Worm (Caenorhabditis elegans): ENCODE results near the gene cyn-17.
A peak's percentile ranks its signal among the peaks of the same experiment; 100 is the strongest.

Gene cyn-17

DNA sequence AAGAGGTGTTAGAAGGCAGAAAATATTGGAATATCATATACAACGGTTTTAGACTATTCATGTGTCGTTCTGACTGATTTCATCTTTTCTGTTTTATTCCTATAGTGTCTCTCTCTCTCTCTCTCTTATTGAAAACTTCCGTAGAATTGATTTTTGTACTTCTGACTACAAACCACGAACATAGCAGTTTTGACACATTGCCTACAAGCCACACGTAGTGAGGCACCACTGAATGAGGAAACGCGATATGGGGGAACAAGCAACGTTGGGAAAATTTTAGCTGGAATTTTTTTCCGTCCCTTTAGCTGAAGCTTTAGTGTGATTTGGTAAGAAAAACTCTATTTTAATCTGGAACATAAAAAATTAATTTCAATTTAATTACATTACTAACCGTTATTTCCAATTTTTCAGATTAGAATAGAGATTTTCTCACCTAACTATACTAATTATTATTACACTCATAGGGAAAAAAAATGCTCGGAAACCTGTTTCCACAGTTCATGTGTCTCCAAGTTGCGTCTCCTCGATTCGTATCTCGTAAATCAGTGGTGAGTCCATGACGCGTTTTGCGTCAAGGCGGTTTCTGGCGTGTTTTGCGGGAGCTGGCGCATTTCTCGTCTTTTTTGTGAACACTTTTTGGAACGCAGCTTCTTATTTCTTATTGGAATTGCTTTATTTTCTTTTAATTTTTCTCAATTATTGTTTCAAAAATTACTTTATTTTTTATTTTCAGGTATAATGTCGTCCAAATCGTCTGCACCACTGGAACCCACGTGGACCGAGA is 8.8 kb upstream of the cyn-17 start, which contains the start of the genes nhr-142 and F44E7.9 (continued):
- TF ChIP-seq nhr-6 (tag; optimal IDR thresholded peaks at IDR 0.05) (peak; percentile 91), ZK337.2 (GFP tag; IDR thresholded peaks at IDR 0.05) (peak; percentile 39; the same call in 1 of the 2 replicates), pha-4 (GFP tag; IDR thresholded peaks at IDR 0.05) (peak; percentile 71), pha-4 (tag; optimal IDR thresholded peaks at IDR 0.05) (no peak), dmd-9 (GFP tag; IDR thresholded peaks at IDR 0.05) (peak; percentile 70; the same call in 1 of the 2 replicates), vab-7 (GFP tag; IDR thresholded peaks at IDR 0.05) (peak; percentile 44; the same call in 1 of the 2 replicates), sdz-12 (GFP tag; optimal IDR thresholded peaks at IDR 0.05) (no peak), php-3 (GFP tag; IDR thresholded peaks at IDR 0.05) (no peak), zip-2 (tag; optimal IDR thresholded peaks at IDR 0.05) (peak; percentile 14), F26F4.8 (GFP tag; conservative IDR thresholded peaks at IDR 0.05) (no peak), lsy-2 (tag; optimal IDR thresholded peaks at IDR 0.05) (peak; percentile 33 to 89), zip-11 (GFP tag; IDR thresholded peaks at IDR 0.05) (no peak), mdl-1 (tag; optimal IDR thresholded peaks at IDR 0.05) (peak in 1 of 2 experiments; percentile 32), zag-1 (tag; optimal IDR thresholded peaks at IDR 0.05) (no peak), lin-29 (GFP tag; IDR thresholded peaks at IDR 0.05) (0 out of 2 replicates have a peak, but pooled peaks have one; percentile 52), mes-2 (tag; optimal IDR thresholded peaks at IDR 0.05; ENCODE audit: poor library complexity, severe bottlenecking) (peak; percentile 95), lin-38 (GFP tag; IDR thresholded peaks at IDR 0.05) (peak; percentile 87), egl-43 (GFP tag; IDR thresholded peaks at IDR 0.05) (0 out of 2 replicates have a peak, but pooled peaks have one; percentile 12), madf-5 (GFP tag; IDR thresholded peaks at IDR 0.05) (no peak), zfp-3 (GFP tag; conservative IDR thresholded peaks at IDR 0.05) (0 out of 2 replicates have a peak, but pooled peaks have one; percentile 54), madf-9 (GFP tag; conservative IDR thresholded peaks at IDR 0.05) (peak; percentile 66), lin-39 (tag; optimal IDR thresholded peaks at IDR 0.05) (no peak), F44E2.7 (GFP tag; IDR thresholded peaks at IDR 0.05) (no peak), ceh-32 (tag; optimal IDR thresholded peaks at IDR 0.05; ENCODE audit: poor library complexity) (no peak), pqm-1 (tag; optimal IDR thresholded peaks at IDR 0.05) (peak; percentile 16), Y5F2A.4 (GFP tag; optimal IDR thresholded peaks at IDR 0.05) (no peak), spr-1 (tag; optimal IDR thresholded peaks at IDR 0.05) (peak; percentile 83), nhr-48 (tag; optimal IDR thresholded peaks at IDR 0.05) (peak; percentile 71), lin-15B (tag; optimal IDR thresholded peaks at IDR 0.05) (no peak), lir-3 (tag; optimal IDR thresholded peaks at IDR 0.05) (peak; percentile 2), nhr-76 (tag; optimal IDR thresholded peaks at IDR 0.05) (no peak), zfp-2 (tag; optimal IDR thresholded peaks at IDR 0.05) (peak; percentile 27), nhr-10 (tag; optimal IDR thresholded peaks at IDR 0.05) (no peak)

DNA sequence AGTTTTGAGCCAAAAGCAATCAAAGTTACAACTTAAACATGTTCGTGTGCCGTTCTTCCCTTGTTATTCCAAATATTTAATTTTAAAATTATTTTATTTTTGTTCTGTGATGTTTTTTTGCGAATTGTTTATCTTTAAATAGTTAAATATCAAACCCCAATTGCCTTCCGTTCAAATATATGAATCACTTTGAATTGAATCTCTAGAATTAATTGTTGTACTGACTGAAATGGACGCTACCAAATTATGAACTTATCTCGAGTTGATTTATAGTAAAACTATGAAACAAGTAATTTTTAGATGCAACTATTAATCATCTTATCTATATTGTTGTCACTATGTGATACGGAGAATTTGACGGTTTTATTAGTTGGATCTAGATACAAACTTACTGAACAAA is 7.4 kb upstream of the cyn-17 start, which contains the start of gene ZC250.2:
TSS of gene ZC250.2 (plus strand) at position 301 of the 400 bp plus-strand sequence.
- no peak for TF ChIP-seq T26A8.4 (GFP tag; IDR thresholded peaks at IDR 0.05)
- TF ChIP-seq ces-1 (GFP tag; optimal IDR thresholded peaks at IDR 0.05) = no peak
- TF ChIP-seq ztf-11 (tag; optimal IDR thresholded peaks at IDR 0.05) = no peak
- TF ChIP-seq saeg-2 (GFP tag; IDR thresholded peaks at IDR 0.05) = no peak
- no peak for TF ChIP-seq gei-8 (GFP tag; optimal IDR thresholded peaks at IDR 0.05)
- TF ChIP-seq daf-8 (GFP tag; IDR thresholded peaks at IDR 0.05) = no peak

Measured in whole organism, L4 larva.